Worm (Caenorhabditis elegans) whole organism, young adult: ENCODE results near the gene gst-8.

Source experiments
- B0019.2 ChIP-seq: fragments of 200-800 bp; sonication (Bioruptor generic); conservative IDR thresholded peaks from 2 replicates; pipeline ENCODE4 v1.3.6; 2022; ENCODE audit warnings: missing genetic modification reagents, missing genetic modification characterization, missing compliant biosample characterization
- B0261.1 ChIP-seq: sonication (generic microtip); optimal IDR thresholded peaks from 2 replicates; lab custom pipeline; 2016; ENCODE audit warnings: mild to moderate bottlenecking, missing genetic modification characterization, moderate library complexity, missing compliant biosample characterization
- C06A6.2 ChIP-seq: fragments of 200-800 bp; sonication (Bioruptor generic); conservative IDR thresholded peaks from 2 replicates; pipeline ENCODE4 v1.3.6; 2022; ENCODE audit warnings: missing genetic modification characterization, missing compliant biosample characterization
- F10E7.11 ChIP-seq: sonication (generic microtip); optimal IDR thresholded peaks from 2 replicates; lab custom pipeline; 2017; ENCODE audit warnings: mild to moderate bottlenecking, missing genetic modification characterization, moderate library complexity, missing compliant biosample characterization
- F33H1.4 ChIP-seq: fragments of 200-800 bp; sonication (Bioruptor generic); IDR thresholded peaks from 2 replicates; pipeline ENCODE4 v1.3.6; 2022; ENCODE audit warnings: missing genetic modification reagents, missing genetic modification characterization, missing compliant biosample characterization
- F49E8.2 ChIP-seq: sonication (generic microtip); optimal IDR thresholded peaks from 3 replicates; lab custom pipeline; 2017; ENCODE audit warnings: missing genetic modification characterization, mild to moderate bottlenecking, missing compliant biosample characterization, antibody characterized with exemption, moderate library complexity; ENCODE audit not compliant: insufficient read depth
- K11D2.4 ChIP-seq: fragments of 200-800 bp; sonication (Bioruptor generic); IDR thresholded peaks from 2 replicates; pipeline ENCODE4 v1.3.6; 2022; ENCODE audit warnings: missing genetic modification reagents, missing genetic modification characterization, missing compliant biosample characterization
- Y53G8AR.9 ChIP-seq: fragments of 200-800 bp; sonication (Bioruptor generic); conservative IDR thresholded peaks from 2 replicates; pipeline ENCODE4 v1.3.6; 2022; ENCODE audit warnings: missing genetic modification reagents, missing genetic modification characterization, missing compliant biosample characterization
- Y56A3A.18 ChIP-seq: fragments of 200-800 bp; sonication (Bioruptor generic); IDR thresholded peaks from 2 replicates; pipeline ENCODE4 v1.3.6; 2022; ENCODE audit warnings: missing genetic modification reagents, missing genetic modification characterization, missing compliant biosample characterization
- Y67H2A.10 ChIP-seq: fragments of 200-800 bp; sonication (Bioruptor generic); conservative IDR thresholded peaks from 2 replicates; pipeline ENCODE4 v1.3.6; 2022; ENCODE audit warnings: missing genetic modification reagents, missing genetic modification characterization, missing compliant biosample characterization
- attf-6 ChIP-seq: fragments of 200-800 bp; sonication (Bioruptor generic); IDR thresholded peaks from 2 replicates; pipeline ENCODE4 v1.3.6; 2022; ENCODE audit warnings: missing genetic modification reagents, missing genetic modification characterization, missing compliant biosample characterization
- bed-1 ChIP-seq: fragments of 200-800 bp; sonication (Bioruptor generic); IDR thresholded peaks from 2 replicates; pipeline ENCODE4 v1.3.6; 2022; ENCODE audit warnings: missing genetic modification reagents, missing genetic modification characterization, missing compliant biosample characterization
- bed-2 ChIP-seq: fragments of 200-800 bp; sonication (Bioruptor generic); IDR thresholded peaks from 2 replicates; pipeline ENCODE4 v1.3.6; 2022; ENCODE audit warnings: missing genetic modification reagents, missing genetic modification characterization, missing compliant biosample characterization
- ceh-27 ChIP-seq: fragments of 200-800 bp; sonication (Bioruptor generic); optimal IDR thresholded peaks from 2 replicates; lab custom pipeline; 2018; ENCODE audit warnings: mild to moderate bottlenecking, missing genetic modification characterization, moderate library complexity, missing compliant biosample characterization
- ceh-58 ChIP-seq: fragments of 200-800 bp; sonication (Bioruptor generic); IDR thresholded peaks from 2 replicates; pipeline ENCODE4 v1.3.6; 2022; ENCODE audit warnings: missing genetic modification characterization, missing compliant biosample characterization
- ceh-91 ChIP-seq: fragments of 200-800 bp; sonication (Bioruptor generic); IDR thresholded peaks from 2 replicates; pipeline ENCODE4 v1.3.6; 2022; ENCODE audit warnings: missing genetic modification reagents, missing genetic modification characterization, missing compliant biosample characterization
- efl-1 ChIP-seq: fragments of 150-350 bp; optimal IDR thresholded peaks from 2 replicates; lab custom pipeline; 2014; ENCODE audit warnings: missing biosample characterization, missing genetic modification reagents, missing genetic modification characterization
- egrh-3 ChIP-seq: fragments of 200-800 bp; sonication (Bioruptor generic); IDR thresholded peaks from 2 replicates; pipeline ENCODE4 v1.3.6; 2022; ENCODE audit warnings: missing genetic modification reagents, missing genetic modification characterization, missing compliant biosample characterization
- ets-4 ChIP-seq: fragments of 200-800 bp; sonication (Bioruptor generic); optimal IDR thresholded peaks from 2 replicates; lab custom pipeline; 2018; ENCODE audit warnings: mild to moderate bottlenecking, missing genetic modification characterization, missing compliant biosample characterization
- fkh-3 ChIP-seq: sonication (generic microtip); optimal IDR thresholded peaks from 2 replicates; lab custom pipeline; 2016; ENCODE audit warnings: mild to moderate bottlenecking, missing genetic modification characterization, missing compliant biosample characterization
- hlh-12 ChIP-seq: sonication (generic microtip); optimal IDR thresholded peaks from 2 replicates; lab custom pipeline; 2016; ENCODE audit warnings: missing genetic modification characterization, missing compliant biosample characterization
- hlh-26 ChIP-seq: fragments of 200-800 bp; sonication (Bioruptor generic); conservative IDR thresholded peaks from 2 replicates; pipeline ENCODE4 v1.3.6; 2022; ENCODE audit warnings: missing genetic modification reagents, missing genetic modification characterization, missing compliant biosample characterization
- hrde-1 ChIP-seq: sonication (generic microtip); optimal IDR thresholded peaks from 2 replicates; lab custom pipeline; 2016; ENCODE audit warnings: missing genetic modification characterization, mild to moderate bottlenecking, missing compliant biosample characterization, moderate library complexity, missing genotype, missing genetic modification reagents, borderline replicate concordance
- hsf-1 ChIP-seq: fragments of 200-800 bp; sonication (Bioruptor generic); IDR thresholded peaks from 2 replicates; pipeline ENCODE4 v1.3.6; 2022; ENCODE audit warnings: missing genetic modification reagents, missing genetic modification characterization, missing compliant biosample characterization
- let-607 ChIP-seq, 2 experiments: fragments of 200-800 bp in 1 of 2; sonication (Bioruptor generic) in 1 of 2; sonication (generic microtip) in 1 of 2; optimal IDR thresholded peaks; 2 replicates each; lab custom pipeline; 2016 to 2018; ENCODE audit warnings: mild to moderate bottlenecking in 2 of 2, missing compliant biosample characterization in 2 of 2, missing genetic modification characterization in 2 of 2, moderate library complexity in 2 of 2, missing genotype in 1 of 2
- lin-26 ChIP-seq: fragments of 200-800 bp; sonication (Bioruptor generic); IDR thresholded peaks from 2 replicates; pipeline ENCODE4 v1.3.6; 2022; ENCODE audit warnings: missing genetic modification reagents, missing genetic modification characterization, missing compliant biosample characterization
- lir-1 ChIP-seq: fragments of 200-800 bp; sonication (Bioruptor generic); conservative IDR thresholded peaks from 2 replicates; pipeline ENCODE4 v1.3.6; 2022; ENCODE audit warnings: missing genetic modification reagents, missing genetic modification characterization, missing compliant biosample characterization
- lsy-27 ChIP-seq: sonication (generic microtip); optimal IDR thresholded peaks from 2 replicates; lab custom pipeline; 2017; ENCODE audit warnings: missing genetic modification characterization, mild to moderate bottlenecking, missing compliant biosample characterization, antibody characterized with exemption, missing genotype, borderline replicate concordance; ENCODE audit not compliant: insufficient read depth
- madf-6 ChIP-seq: fragments of 200-800 bp; sonication (Bioruptor generic); IDR thresholded peaks from 2 replicates; pipeline ENCODE4 v1.3.6; 2022; ENCODE audit warnings: missing genetic modification reagents, missing genetic modification characterization, missing compliant biosample characterization
- mel-28 ChIP-seq: sonication (generic microtip); optimal IDR thresholded peaks from 2 replicates; lab custom pipeline; 2016; ENCODE audit warnings: borderline replicate concordance, mild to moderate bottlenecking, missing genetic modification characterization, missing compliant biosample characterization
- mes-4 ChIP-seq: sonication (generic microtip); optimal IDR thresholded peaks from 2 replicates; lab custom pipeline; 2016; ENCODE audit warnings: missing genotype, missing genetic modification characterization, missing compliant biosample characterization
- mxl-1 ChIP-seq: sonication (generic microtip); optimal IDR thresholded peaks from 2 replicates; lab custom pipeline; 2016; ENCODE audit warnings: missing genetic modification characterization, missing compliant biosample characterization
- nfya-2 ChIP-seq: fragments of 200-800 bp; sonication (Bioruptor generic); IDR thresholded peaks from 2 replicates; pipeline ENCODE4 v1.3.6; 2022; ENCODE audit warnings: missing genetic modification reagents, missing genetic modification characterization, missing compliant biosample characterization
- nhr-179 ChIP-seq: sonication (generic microtip); optimal IDR thresholded peaks from 2 replicates; lab custom pipeline; 2016; ENCODE audit warnings: mild to moderate bottlenecking, missing genetic modification characterization, missing compliant biosample characterization
- nhr-27 ChIP-seq: fragments of 200-800 bp; sonication (Bioruptor generic); optimal IDR thresholded peaks from 2 replicates; lab custom pipeline; 2018; ENCODE audit warnings: mild to moderate bottlenecking, missing genetic modification characterization, moderate library complexity, missing compliant biosample characterization
- nhr-80 ChIP-seq: sonication (generic microtip); optimal IDR thresholded peaks from 2 replicates; lab custom pipeline; 2016; ENCODE audit warnings: missing genetic modification characterization, missing compliant biosample characterization
- rcor-1 ChIP-seq: fragments of 200-800 bp; sonication (Bioruptor generic); IDR thresholded peaks from 2 replicates; pipeline ENCODE4 v1.3.6; 2022; ENCODE audit warnings: missing genetic modification reagents, missing genetic modification characterization, missing compliant biosample characterization
- sea-2 ChIP-seq: fragments of 200-800 bp; sonication (Bioruptor generic); IDR thresholded peaks from 2 replicates; pipeline ENCODE4 v1.3.6; 2022; ENCODE audit warnings: missing genetic modification characterization, missing compliant biosample characterization
- snpc-1.3 ChIP-seq: sonication (generic microtip); optimal IDR thresholded peaks from 2 replicates; lab custom pipeline; 2017; ENCODE audit warnings: missing genetic modification characterization, mild to moderate bottlenecking, missing compliant biosample characterization, antibody characterized with exemption, moderate library complexity, missing genotype, missing genetic modification reagents; ENCODE audit not compliant: insufficient read depth
- snpc-4 ChIP-seq, 5 experiments: fragments of 150-350 bp in 1 of 5; sonication (generic microtip) in 4 of 5; optimal IDR thresholded peaks; 2 replicates each; lab custom pipeline; 2014 to 2018; ENCODE audit warnings: missing genetic modification characterization in 5 of 5, missing biosample characterization in 3 of 5, antibody characterized with exemption in 2 of 5, mild to moderate bottlenecking in 2 of 5, missing compliant biosample characterization in 2 of 5, missing genotype in 2 of 5, moderate library complexity in 2 of 5, missing genetic modification reagents in 1 of 5
- somi-1 ChIP-seq: fragments of 200-800 bp; sonication (Bioruptor generic); optimal IDR thresholded peaks from 2 replicates; lab custom pipeline; 2018; ENCODE audit warnings: mild to moderate bottlenecking, missing genetic modification characterization, missing compliant biosample characterization
- tbp1 ChIP-seq: fragments of 200-800 bp; sonication (Bioruptor generic); optimal IDR thresholded peaks from 2 replicates; lab custom pipeline; 2018; ENCODE audit warnings: mild to moderate bottlenecking, missing genetic modification characterization, missing compliant biosample characterization
- unc-130 ChIP-seq: sonication (generic microtip); optimal IDR thresholded peaks from 2 replicates; lab custom pipeline; 2016; ENCODE audit warnings: missing genetic modification reagents, missing genetic modification characterization, missing compliant biosample characterization
- unc-62 ChIP-seq: fragments of 150-350 bp; optimal IDR thresholded peaks from 2 replicates; lab custom pipeline; 2014; ENCODE audit warnings: missing biosample characterization, missing genetic modification reagents, missing genetic modification characterization
- zfh-2 ChIP-seq: fragments of 200-800 bp; sonication (Bioruptor generic); conservative IDR thresholded peaks from 2 replicates; pipeline ENCODE4 v1.3.6; 2022; ENCODE audit warnings: missing genetic modification reagents, missing genetic modification characterization, missing compliant biosample characterization
- ztf-28 ChIP-seq: fragments of 200-800 bp; sonication (Bioruptor generic); IDR thresholded peaks from 2 replicates; pipeline ENCODE4 v1.3.6; 2022; ENCODE audit warnings: missing genetic modification reagents, missing genetic modification characterization, missing compliant biosample characterization

gst-8 gene

DNA sequence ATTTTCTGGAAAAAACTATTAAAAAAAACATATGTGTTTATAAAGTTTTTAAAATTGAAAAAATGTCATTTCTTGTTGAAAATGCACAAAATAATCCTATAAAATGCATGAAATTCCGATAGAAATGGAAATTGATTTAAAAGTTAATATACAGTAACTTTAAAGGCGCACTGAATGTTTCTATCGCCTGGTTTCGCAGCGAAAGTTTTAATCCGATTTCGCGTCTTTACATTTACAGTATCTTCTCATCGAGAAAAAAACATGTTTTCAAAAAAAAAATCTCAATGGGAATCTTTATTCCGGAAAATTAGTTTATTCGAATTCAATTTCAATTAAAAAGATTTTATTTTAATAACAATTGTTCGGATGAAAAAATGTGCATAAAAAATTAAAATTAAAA is 30.7 kb downstream of the gst-8 start, which contains the start of gene R05F9.11 (continued):
- TF ChIP-seq tbp1 (peak; percentile 42), snpc-4 (GFP tag; optimal IDR thresholded peaks at IDR 0.05; lab: Kevin White, UChicago) (no peak), snpc-4 (tag; optimal IDR thresholded peaks at IDR 0.05; lab: Kevin White, UChicago) (no peak), nhr-27 (tag; lab: Kevin White, UChicago) (no peak), Y67H2A.10 (GFP tag; lab: Robert Waterston, UW) (no peak), lir-1 (GFP tag; lab: Robert Waterston, UW) (no peak), ceh-27 (GFP tag; lab: Kevin White, UChicago) (no peak), somi-1 (GFP tag; lab: Kevin White, UChicago) (no peak), F49E8.2 (tag; lab: Kevin White, UChicago) (peak; percentile 43), ztf-28 (GFP tag; lab: Robert Waterston, UW) (no peak), Y56A3A.18 (GFP tag; lab: Robert Waterston, UW) (no peak), hrde-1 (no peak), hlh-12 (no peak), lsy-27 (tag; lab: Kevin White, UChicago) (no peak), madf-6 (GFP tag; lab: Robert Waterston, UW) (peak; percentile 93), mxl-1 (no peak), ceh-91 (GFP tag; lab: Robert Waterston, UW) (0 out of 2 replicates have a peak, but pooled peaks have one; percentile 52), F33H1.4 (GFP tag; lab: Robert Waterston, UW) (peak; percentile 95), mel-28 (no peak), F10E7.11 (no peak), lin-26 (GFP tag; lab: Robert Waterston, UW) (no peak), mes-4 (tag; lab: Kevin White, UChicago) (no peak), rcor-1 (GFP tag; lab: Robert Waterston, UW) (0 out of 2 replicates have a peak, but pooled peaks have one; percentile 11), egrh-3 (GFP tag; lab: Robert Waterston, UW) (no peak), Y53G8AR.9 (GFP tag; lab: Robert Waterston, UW) (no peak), K11D2.4 (GFP tag; lab: Robert Waterston, UW) (no peak), zfh-2 (no peak), B0019.2 (GFP tag; lab: Robert Waterston, UW) (no peak), bed-2 (no peak), bed-1 (GFP tag; lab: Robert Waterston, UW) (no peak), unc-130 (GFP tag; lab: Kevin White, UChicago) (no peak), ceh-58 (no peak), attf-6 (GFP tag; lab: Robert Waterston, UW) (no peak), fkh-3 (tag; lab: Kevin White, UChicago) (no peak), hsf-1 (GFP tag; lab: Robert Waterston, UW) (0 out of 2 replicates have a peak, but pooled peaks have one; percentile 40), nfya-2 (GFP tag; lab: Robert Waterston, UW) (no peak), ets-4 (GFP tag; lab: Kevin White, UChicago) (no peak), C06A6.2 (GFP tag; lab: Robert Waterston, UW) (no peak), sea-2 (GFP tag; lab: Robert Waterston, UW) (no peak), unc-62 (no peak), B0261.1 (tag; lab: Kevin White, UChicago) (no peak), nhr-179 (tag; lab: Kevin White, UChicago) (no peak), nhr-80 (tag; lab: Kevin White, UChicago) (no peak), let-607 (tag; optimal IDR thresholded peaks at IDR 0.05; lab: Kevin White, UChicago) (no peak), hlh-26 (GFP tag; lab: Robert Waterston, UW) (no peak), snpc-1.3 (tag; lab: Kevin White, UChicago) (no peak), efl-1 (GFP tag; lab: Kevin White, UChicago) (peak; percentile 27)
